Worm (Caenorhabditis elegans): ENCODE data around the gene C31B8.16.
"Not testable (repeated sequence)": the region's sequence is repeated elsewhere in the genome, so short reads cannot be mapped to it uniquely, and the experiment has no call there.

C31B8.16 gene

DNA sequence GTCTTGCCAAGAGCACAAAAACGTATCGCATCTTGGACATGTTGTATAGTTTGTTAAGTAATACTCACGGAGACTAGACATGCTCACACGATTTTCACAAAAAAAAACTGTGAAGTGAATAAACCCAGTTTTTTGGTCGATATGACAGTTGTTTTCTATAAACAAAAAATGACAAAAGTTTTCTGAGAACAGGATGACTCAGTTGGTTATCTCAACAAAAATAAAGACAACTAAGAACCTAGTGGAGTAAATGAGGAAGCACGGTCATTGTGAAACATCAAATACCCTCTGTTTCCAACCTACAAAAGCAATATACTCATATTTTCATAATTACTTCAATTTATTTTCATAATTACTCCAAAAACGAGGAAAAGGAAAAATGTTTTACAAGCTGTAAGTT, 15.7 kb downstream of the C31B8.16 start, which contains the start of gene srh-87:
Gene srh-87 (minus strand): TSS at position 101 of the 400 bp plus-strand sequence.
- TF ChIP-seq fkh-10 (GFP tag; optimal IDR thresholded peaks at IDR 0.05) (no peak), pqm-1 (tag; optimal IDR thresholded peaks at IDR 0.05) (no peak), ceh-34 (tag; optimal IDR thresholded peaks at IDR 0.05) (no peak), pat-9 (tag; optimal IDR thresholded peaks at IDR 0.05) (no peak), ref-2 (tag; optimal IDR thresholded peaks at IDR 0.05) (no peak), nhr-11 (tag; optimal IDR thresholded peaks at IDR 0.05) (no peak), gmeb-2 (tag; optimal IDR thresholded peaks at IDR 0.05) (no peak)

- not testable (repeated sequence) for TF ChIP-seq C08G9.2 (tag; optimal IDR thresholded peaks at IDR 0.05); pha-4 (tag; optimal IDR thresholded peaks at IDR 0.05); hlh-30 (tag; optimal IDR thresholded peaks at IDR 0.05; ENCODE audit: insufficient read depth)
Observed at ce11 chrV:2952102-2952501, 22.2 kb downstream of the C31B8.16 start, which contains the start of gene srw-122. Gene srw-122, minus strand, starts transcription at chrV:2952202.

DNA sequence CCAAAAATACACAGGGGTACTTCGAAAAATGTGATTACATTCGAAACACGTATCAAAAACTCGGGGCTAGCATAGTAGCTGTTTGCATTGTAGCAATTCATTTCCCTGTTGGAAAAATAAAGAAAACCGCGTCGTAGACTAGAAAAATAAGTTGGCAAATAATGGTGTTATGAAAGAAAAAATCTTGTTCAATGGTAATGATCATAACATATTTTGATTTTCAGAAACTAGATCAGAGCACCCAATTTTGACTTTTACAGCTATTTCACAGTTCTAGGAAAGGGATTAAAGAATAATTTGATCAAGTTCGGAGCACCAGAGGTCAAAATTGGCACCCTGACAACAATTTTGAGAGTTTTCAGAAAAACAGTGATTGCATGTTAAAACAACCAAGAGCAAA, 25.5 kb downstream of the C31B8.16 start, which contains the start of gene srh-248:
Gene srh-248 (minus strand): TSS at position 101 of the 400 bp plus-strand sequence.
- TF ChIP-seq C38D4.7 (GFP tag; optimal IDR thresholded peaks at IDR 0.05); T23F11.4 (GFP tag; optimal IDR thresholded peaks at IDR 0.05); pha-2 (tag; optimal IDR thresholded peaks at IDR 0.05): not testable (repeated sequence)

DNA sequence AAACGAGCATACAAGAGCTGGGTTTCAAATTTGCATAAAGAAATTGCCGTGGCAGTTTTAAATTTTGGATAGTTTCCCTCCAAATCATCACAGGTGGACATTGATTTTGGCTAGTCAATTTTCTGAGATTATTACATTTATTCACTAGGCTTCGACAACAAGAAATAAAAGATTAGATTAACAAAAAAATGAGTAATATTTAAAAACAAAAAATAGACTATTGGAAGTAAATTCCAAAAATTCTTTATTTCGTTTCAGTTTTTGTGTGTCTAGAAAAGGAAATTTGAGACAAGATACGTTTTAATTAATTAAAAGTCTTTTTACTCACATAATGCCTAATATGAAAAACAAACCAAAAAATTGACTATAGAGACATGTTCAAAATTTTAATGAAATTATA, 28.3 kb downstream of the C31B8.16 start, which contains the start of gene srw-142:
Gene srw-142 (minus strand): TSS at position 101 of the 400 bp plus-strand sequence.
- TF ChIP-seq ceh-6 (GFP tag; optimal IDR thresholded peaks at IDR 0.05) (no peak), ceh-24 (tag; optimal IDR thresholded peaks at IDR 0.05) (no peak), hlh-30 (tag; optimal IDR thresholded peaks at IDR 0.05; ENCODE audit: insufficient read depth) (no peak), nfya-1 (tag; optimal IDR thresholded peaks at IDR 0.05) (no peak), nhr-11 (tag; optimal IDR thresholded peaks at IDR 0.05) (no peak), unc-3 (GFP tag; conservative IDR thresholded peaks at IDR 0.05) (no peak), unc-3 (tag; optimal IDR thresholded peaks at IDR 0.05) (no peak), sox-4 (tag; optimal IDR thresholded peaks at IDR 0.05) (no peak), elt-4 (tag; optimal IDR thresholded peaks at IDR 0.05) (no peak), ceh-9 (tag; optimal IDR thresholded peaks at IDR 0.05) (no peak), unc-55 (GFP tag; optimal IDR thresholded peaks at IDR 0.05) (no peak), sox-2 (GFP tag; IDR thresholded peaks at IDR 0.05) (no peak), ceh-48 (tag; optimal IDR thresholded peaks at IDR 0.05) (no peak), pha-4 (tag; optimal IDR thresholded peaks at IDR 0.05) (no peak), odd-2 (tag; optimal IDR thresholded peaks at IDR 0.05) (no peak), npax-4 (tag; optimal IDR thresholded peaks at IDR 0.05) (no peak), K09A11.1 (tag; optimal IDR thresholded peaks at IDR 0.05; ENCODE audit: insufficient read depth) (no peak), tbx-2 (tag; optimal IDR thresholded peaks at IDR 0.05) (no peak)

DNA sequence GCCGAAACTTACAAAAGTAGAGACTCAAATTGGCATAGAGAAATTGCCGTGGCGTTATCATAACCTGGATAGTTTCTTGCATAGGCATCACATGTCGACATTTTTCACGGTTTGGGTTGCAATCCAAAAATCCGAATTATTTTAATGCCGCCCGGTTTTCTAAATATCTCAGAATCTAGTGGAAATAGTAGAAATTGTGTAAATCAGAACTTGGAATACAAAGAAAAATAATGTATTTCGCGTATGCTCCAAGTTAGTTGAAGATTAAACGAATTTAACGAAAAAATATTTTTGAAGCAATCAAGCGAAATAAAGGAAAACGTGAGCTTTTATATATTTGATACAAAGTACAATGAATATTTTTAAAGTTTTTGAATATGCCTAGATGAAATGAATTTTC, 31.0 kb downstream of the C31B8.16 start, which contains the start of gene srw-144:
Gene srw-144 (minus strand): TSS at position 101 of the 400 bp plus-strand sequence.
- no peak for TF ChIP-seq hlh-8 (tag; optimal IDR thresholded peaks at IDR 0.05)
- TF ChIP-seq ceh-2 (tag; optimal IDR thresholded peaks at IDR 0.05), result no peak
- TF ChIP-seq sox-2 (GFP tag; IDR thresholded peaks at IDR 0.05), result no peak
- TF ChIP-seq ref-2 (tag; optimal IDR thresholded peaks at IDR 0.05), result no peak
- no peak for TF ChIP-seq madf-2 (tag; optimal IDR thresholded peaks at IDR 0.05)
- TF ChIP-seq nhr-232 (tag; optimal IDR thresholded peaks at IDR 0.05), result no peak
- no peak for TF ChIP-seq fkh-6 (tag; optimal IDR thresholded peaks at IDR 0.05)
- no peak for TF ChIP-seq lim-6 (tag; optimal IDR thresholded peaks at IDR 0.05)
- no peak for TF ChIP-seq pax-1 (tag; optimal IDR thresholded peaks at IDR 0.05)
- TF ChIP-seq fkh-10 (GFP tag; optimal IDR thresholded peaks at IDR 0.05), result no peak
- TF ChIP-seq Y22D7AL.16 (tag; optimal IDR thresholded peaks at IDR 0.05), result no peak
- TF ChIP-seq ceh-45 (GFP tag; IDR thresholded peaks at IDR 0.05), result no peak
- no peak for TF ChIP-seq ceh-31 (tag; optimal IDR thresholded peaks at IDR 0.05)
- TF ChIP-seq unc-3 (GFP tag; conservative IDR thresholded peaks at IDR 0.05), result no peak
- TF ChIP-seq unc-3 (tag; optimal IDR thresholded peaks at IDR 0.05), result no peak
- TF ChIP-seq ceh-14 (tag; optimal IDR thresholded peaks at IDR 0.05), result no peak
- no peak for TF ChIP-seq zip-5 (tag; optimal IDR thresholded peaks at IDR 0.05)
- no peak for TF ChIP-seq mec-3 (tag; optimal IDR thresholded peaks at IDR 0.05; ENCODE audit: borderline replicate concordance)
- TF ChIP-seq elt-4 (tag; optimal IDR thresholded peaks at IDR 0.05), result no peak
- TF ChIP-seq K02D7.2 (tag; optimal IDR thresholded peaks at IDR 0.05), result no peak
- no peak for TF ChIP-seq unc-86 (tag; optimal IDR thresholded peaks at IDR 0.05)
